Fruit fly (Drosophila melanogaster) S2 (cell line): Measurements from ENCODE around the gene CG3032.

ENCODE experiments used
- CG8478 ChIP-seq: fragments of >200 bp; optimal IDR thresholded peaks from 2 replicates; lab custom pipeline; 2018
- CTCF ChIP-seq, 2 experiments: fragments of >200 bp; optimal IDR thresholded peaks; 2 replicates each; lab custom pipeline; 2018

- TF ChIP-seq CTCF (optimal IDR thresholded peaks at IDR 0.05; lab: Kevin White, UChicago), result no peak
- no peak for TF ChIP-seq CG8478
These were observed 28.4 kb downstream of the CG3032 start for dm6 chrX:6985182-6985851.
